Worm (Caenorhabditis elegans) whole organism, L1 larva: ENCODE measurements around the gene irld-27.

Source experiments
- C04F5.9 ChIP-seq: sonication (generic microtip); optimal IDR thresholded peaks from 2 replicates; lab custom pipeline; 2016; ENCODE audit warnings: missing genetic modification characterization, missing compliant biosample characterization
- C34B4.2 ChIP-seq: sonication (generic microtip); optimal IDR thresholded peaks from 2 replicates; lab custom pipeline; 2017; ENCODE audit warnings: mild to moderate bottlenecking, missing genetic modification characterization, missing compliant biosample characterization
- F16B12.6 ChIP-seq: fragments of 150-350 bp; optimal IDR thresholded peaks from 2 replicates; lab custom pipeline; 2014; ENCODE audit warnings: missing biosample characterization, missing genetic modification characterization
- aha-1 ChIP-seq: fragments of 150-350 bp; optimal IDR thresholded peaks from 2 replicates; lab custom pipeline; 2014; ENCODE audit warnings: missing biosample characterization, missing genetic modification characterization
- ceh-82 ChIP-seq, 3 experiments: fragments of 150-350 bp in 1 of 3; sonication (generic microtip) in 2 of 3; optimal IDR thresholded peaks; 2 replicates each; lab custom pipeline; 2014 to 2017; ENCODE audit warnings: missing biosample characterization in 3 of 3, missing genetic modification characterization in 3 of 3
- efl-1 ChIP-seq, 4 experiments: fragments of 150-350 bp; optimal IDR thresholded peaks in 3 of 4; peaks in 1 of 4; 1 replicate in 1 of 4; 2 replicates in 3 of 4; lab custom pipeline; 2014; ENCODE audit warnings: missing biosample characterization in 2 of 4, missing genetic modification characterization in 2 of 4, missing genetic modification reagents in 2 of 4
- egl-13 ChIP-seq: sonication (generic microtip); optimal IDR thresholded peaks from 2 replicates; lab custom pipeline; 2016; ENCODE audit warnings: missing genotype, missing genetic modification reagents, missing genetic modification characterization, missing compliant biosample characterization
- fkh-4 ChIP-seq: sonication (generic microtip); optimal IDR thresholded peaks from 2 replicates; lab custom pipeline; 2016; ENCODE audit warnings: missing compliant biosample characterization, missing genetic modification characterization, borderline replicate concordance
- fkh-8 ChIP-seq: sonication (generic microtip); optimal IDR thresholded peaks from 2 replicates; lab custom pipeline; 2016; ENCODE audit warnings: mild to moderate bottlenecking, missing genetic modification characterization, missing compliant biosample characterization
- hlh-17 ChIP-seq: fragments of 200-800 bp; sonication (Bioruptor generic); optimal IDR thresholded peaks from 2 replicates; lab custom pipeline; 2018; ENCODE audit warnings: missing genetic modification characterization, mild to moderate bottlenecking, missing compliant biosample characterization, moderate library complexity, borderline replicate concordance
- hlh-4 ChIP-seq: sonication (generic microtip); optimal IDR thresholded peaks from 2 replicates; lab custom pipeline; 2016; ENCODE audit warnings: mild to moderate bottlenecking, missing genetic modification characterization, missing compliant biosample characterization
- hpl-2 ChIP-seq: fragments of 150-350 bp; optimal IDR thresholded peaks from 2 replicates; lab custom pipeline; 2014; ENCODE audit warnings: missing biosample characterization, missing genetic modification reagents, missing genetic modification characterization
- lin-35 ChIP-seq, 2 experiments: fragments of 150-350 bp; optimal IDR thresholded peaks; 2 replicates each; lab custom pipeline; 2014; ENCODE audit warnings: missing biosample characterization in 2 of 2, missing genetic modification characterization in 2 of 2, missing genetic modification reagents in 2 of 2
- lir-3 ChIP-seq: sonication (generic microtip); optimal IDR thresholded peaks from 2 replicates; lab custom pipeline; 2016; ENCODE audit warnings: mild to moderate bottlenecking, missing genetic modification characterization, moderate library complexity, missing compliant biosample characterization; ENCODE audit not compliant: poor library complexity
- lsy-2 ChIP-seq, 2 experiments: fragments of 150-350 bp; optimal IDR thresholded peaks; 2 replicates each; lab custom pipeline; 2014; ENCODE audit warnings: missing biosample characterization in 2 of 2, missing genetic modification characterization in 2 of 2
- mef-2 ChIP-seq: fragments of 150-350 bp; optimal IDR thresholded peaks from 2 replicates; lab custom pipeline; 2014; ENCODE audit warnings: missing biosample characterization, missing genetic modification characterization
- mep-1 ChIP-seq: fragments of 150-350 bp; optimal IDR thresholded peaks from 2 replicates; lab custom pipeline; 2014; ENCODE audit warnings: missing biosample characterization, missing genetic modification characterization
- nhr-11 ChIP-seq: fragments of 150-350 bp; optimal IDR thresholded peaks from 2 replicates; lab custom pipeline; 2014; ENCODE audit warnings: missing biosample characterization, missing genetic modification characterization
- nhr-19 ChIP-seq: fragments of 200-800 bp; sonication (Bioruptor generic); conservative IDR thresholded peaks from 2 replicates; pipeline ENCODE4 v1.3.6; 2022; ENCODE audit warnings: missing genetic modification characterization, missing compliant biosample characterization
- nhr-20 ChIP-seq: sonication (generic microtip); optimal IDR thresholded peaks from 2 replicates; lab custom pipeline; 2016; ENCODE audit warnings: mild to moderate bottlenecking, missing genetic modification characterization, missing compliant biosample characterization
- nhr-237 ChIP-seq: fragments of 150-350 bp; optimal IDR thresholded peaks from 2 replicates; lab custom pipeline; 2014; ENCODE audit warnings: missing biosample characterization, missing genetic modification characterization
- nhr-76 ChIP-seq: sonication (generic microtip); optimal IDR thresholded peaks from 2 replicates; lab custom pipeline; 2017; ENCODE audit warnings: missing biosample characterization, missing genetic modification characterization
- nhr-77 ChIP-seq: fragments of 150-350 bp; optimal IDR thresholded peaks from 2 replicates; lab custom pipeline; 2014; ENCODE audit warnings: missing biosample characterization, missing genetic modification characterization
- nhr-84 ChIP-seq: sonication (generic microtip); optimal IDR thresholded peaks from 2 replicates; lab custom pipeline; 2017; ENCODE audit warnings: missing biosample characterization, missing genetic modification characterization
- nhr-85 ChIP-seq: sonication (generic microtip); peaks from one replicate; lab custom pipeline; 2016; ENCODE audit warnings: missing genetic modification characterization, inconsistent platforms, missing compliant biosample characterization
- pag-3 ChIP-seq: sonication (generic microtip); optimal IDR thresholded peaks from 2 replicates; lab custom pipeline; 2017; ENCODE audit warnings: missing genetic modification characterization, mild to moderate bottlenecking, missing compliant biosample characterization, antibody characterized with exemption, borderline replicate concordance; ENCODE audit not compliant: insufficient read depth
- skn-1 ChIP-seq: fragments of 150-350 bp; optimal IDR thresholded peaks from 2 replicates; lab custom pipeline; 2014; ENCODE audit warnings: missing biosample characterization, missing genetic modification characterization
- snu-23 ChIP-seq: sonication (generic microtip); optimal IDR thresholded peaks from 2 replicates; lab custom pipeline; 2016; ENCODE audit warnings: missing genetic modification characterization, missing compliant biosample characterization
- sox-4 ChIP-seq: sonication (generic microtip); optimal IDR thresholded peaks from 2 replicates; lab custom pipeline; 2016; ENCODE audit warnings: missing genetic modification characterization, missing compliant biosample characterization
- sup-37 ChIP-seq: fragments of 200-800 bp; sonication (Bioruptor generic); optimal IDR thresholded peaks from 2 replicates; lab custom pipeline; 2018; ENCODE audit warnings: mild to moderate bottlenecking, missing genetic modification characterization, missing compliant biosample characterization
- swsn-7 ChIP-seq: sonication (generic microtip); optimal IDR thresholded peaks from 2 replicates; lab custom pipeline; 2016; ENCODE audit warnings: missing genetic modification characterization, missing compliant biosample characterization
- tbx-2 ChIP-seq: sonication (generic microtip); optimal IDR thresholded peaks from 2 replicates; lab custom pipeline; 2016; ENCODE audit warnings: missing genetic modification characterization, missing compliant biosample characterization
- unc-130 ChIP-seq: fragments of 150-350 bp; optimal IDR thresholded peaks from 2 replicates; lab custom pipeline; 2017; ENCODE audit warnings: missing biosample characterization, missing genetic modification characterization, inconsistent platforms
- unc-62 ChIP-seq: fragments of 150-350 bp; optimal IDR thresholded peaks from 2 replicates; lab custom pipeline; 2014; ENCODE audit warnings: missing biosample characterization, missing genetic modification reagents, missing genetic modification characterization
- unc-86 ChIP-seq: sonication (generic microtip); optimal IDR thresholded peaks from 2 replicates; lab custom pipeline; 2016; ENCODE audit warnings: missing genetic modification characterization, missing compliant biosample characterization
- unc-98 ChIP-seq: fragments of 200-800 bp; sonication (Bioruptor generic); IDR thresholded peaks from 2 replicates; pipeline ENCODE4 v1.3.6; 2022; ENCODE audit warnings: missing genetic modification characterization, missing compliant biosample characterization
- zip-4 ChIP-seq: fragments of 200-800 bp; sonication (Bioruptor generic); optimal IDR thresholded peaks from 2 replicates; lab custom pipeline; 2018; ENCODE audit warnings: mild to moderate bottlenecking, missing genetic modification characterization, moderate library complexity, missing compliant biosample characterization

The irld-27 gene

ce11 chrII:3337039-3337438 is 4.9 kb downstream of the irld-27 start, which contains the start of gene F14D2.19:
TSS of gene F14D2.19 (minus strand) at chrII:3337139.
- no peak for TF ChIP-seq nhr-11
- TF ChIP-seq F16B12.6 (tag; lab: Kevin White, UChicago) = no peak
- TF ChIP-seq sox-4 (tag; lab: Kevin White, UChicago) = no peak
- TF ChIP-seq nhr-76 (tag; lab: Kevin White, UChicago) = no peak
- TF ChIP-seq mef-2 (tag; lab: Kevin White, UChicago) = no peak
- no peak for TF ChIP-seq hlh-4 (tag; lab: Kevin White, UChicago)
- TF ChIP-seq nhr-85 (tag; lab: Kevin White, UChicago) = no peak
- no peak for TF ChIP-seq unc-86 (tag; lab: Kevin White, UChicago)
- TF ChIP-seq aha-1 (tag; lab: Kevin White, UChicago) = no peak
- TF ChIP-seq zip-4 = no peak
- no peak for TF ChIP-seq snu-23
- TF ChIP-seq ceh-82 (tag; optimal IDR thresholded peaks at IDR 0.05; lab: Kevin White, UChicago) = no peak
- TF ChIP-seq mep-1 (tag; lab: Kevin White, UChicago) = no peak
- no peak for TF ChIP-seq unc-130 (tag; lab: Kevin White, UChicago)
- TF ChIP-seq C04F5.9 (tag; lab: Kevin White, UChicago) = no peak
- no peak for TF ChIP-seq C34B4.2
- no peak for TF ChIP-seq egl-13
- TF ChIP-seq pag-3 (tag; lab: Kevin White, UChicago) = no peak
- no peak for TF ChIP-seq lir-3

- no peak for TF ChIP-seq unc-62 (GFP tag; lab: Kevin White, UChicago)
- TF ChIP-seq sox-4 (tag; lab: Kevin White, UChicago) = no peak
- no peak for TF ChIP-seq hpl-2 (GFP tag; lab: Kevin White, UChicago)
- TF ChIP-seq nhr-19 (GFP tag; lab: Robert Waterston, UW) = no peak
- TF ChIP-seq tbx-2 (tag; lab: Kevin White, UChicago) = no peak
- no peak for TF ChIP-seq nhr-85 (tag; lab: Kevin White, UChicago)
- no peak for TF ChIP-seq unc-86 (tag; lab: Kevin White, UChicago)
- TF ChIP-seq nhr-237 (tag; lab: Kevin White, UChicago) = no peak
- no peak for TF ChIP-seq nhr-20 (tag; lab: Kevin White, UChicago)
- no peak for TF ChIP-seq fkh-4 (tag; lab: Kevin White, UChicago)
- TF ChIP-seq skn-1 (tag; lab: Kevin White, UChicago) = no peak
These were observed 6.4 kb downstream of the irld-27 start, which contains the start of gene F14D2.7 for ce11 chrII:3338556-3338955. TSS of gene F14D2.7 (minus strand) at chrII:3338656.

ce11 chrII:3340251-3340650 is 8.1 kb downstream of the irld-27 start, which contains the start of gene F14D2.5:
TSS of gene F14D2.5 (plus strand) at chrII:3340551.
- no peak for TF ChIP-seq snu-23
- no peak for TF ChIP-seq unc-130 (tag; lab: Kevin White, UChicago)

- no peak for TF ChIP-seq pag-3 (tag; lab: Kevin White, UChicago)
- TF ChIP-seq nhr-85 (tag; lab: Kevin White, UChicago) = no peak
- TF ChIP-seq, all 84 proteins: peak for 0
These were observed 8.7 kb downstream of the irld-27 start for ce11 chrII:3340818-3341217.

ce11 chrII:3341989-3342388 is 9.8 kb downstream of the irld-27 start, which contains the start of gene F14D2.11:
TSS of gene F14D2.11 (minus strand) at chrII:3342089.
- TF ChIP-seq hpl-2 (GFP tag; lab: Kevin White, UChicago) = no peak
- no peak for TF ChIP-seq fkh-8 (tag; lab: Kevin White, UChicago)
- TF ChIP-seq ceh-82 (tag; optimal IDR thresholded peaks at IDR 0.05; lab: Kevin White, UChicago) = no peak
- TF ChIP-seq F16B12.6 (tag; lab: Kevin White, UChicago) = no peak

ce11 chrII:3343714-3344113 is 11.6 kb downstream of the irld-27 start, which contains the start of gene F14D2.15:
TSS of gene F14D2.15 (minus strand) at chrII:3343814.
- TF ChIP-seq sup-37 (no peak), nhr-84 (tag; lab: Kevin White, UChicago) (no peak), nhr-11 (no peak), unc-130 (tag; lab: Kevin White, UChicago) (no peak), lsy-2 (tag; optimal IDR thresholded peaks at IDR 0.05; lab: Kevin White, UChicago) (no peak), swsn-7 (tag; lab: Kevin White, UChicago) (no peak), unc-98 (GFP tag; lab: Robert Waterston, UW) (no peak), fkh-4 (tag; lab: Kevin White, UChicago) (no peak), efl-1 (optimal IDR thresholded peaks at IDR 0.05; lab: Kevin White, UChicago) (no peak), efl-1 (GFP tag; optimal IDR thresholded peaks at IDR 0.05 in 1 of 2; lab: Kevin White, UChicago) (no peak), unc-86 (tag; lab: Kevin White, UChicago) (no peak), F16B12.6 (tag; lab: Kevin White, UChicago) (no peak), fkh-8 (tag; lab: Kevin White, UChicago) (no peak), nhr-77 (no peak), hlh-17 (GFP tag; lab: Kevin White, UChicago) (no peak), zip-4 (no peak), skn-1 (tag; lab: Kevin White, UChicago) (no peak), lin-35 (GFP tag; optimal IDR thresholded peaks at IDR 0.05; lab: Kevin White, UChicago) (no peak)
- TF ChIP-seq, all 84 proteins: peak for 0
